Fruit fly (Drosophila melanogaster): ENCODE measurements around the gene CG43673.

CG43673 gene

DNA sequence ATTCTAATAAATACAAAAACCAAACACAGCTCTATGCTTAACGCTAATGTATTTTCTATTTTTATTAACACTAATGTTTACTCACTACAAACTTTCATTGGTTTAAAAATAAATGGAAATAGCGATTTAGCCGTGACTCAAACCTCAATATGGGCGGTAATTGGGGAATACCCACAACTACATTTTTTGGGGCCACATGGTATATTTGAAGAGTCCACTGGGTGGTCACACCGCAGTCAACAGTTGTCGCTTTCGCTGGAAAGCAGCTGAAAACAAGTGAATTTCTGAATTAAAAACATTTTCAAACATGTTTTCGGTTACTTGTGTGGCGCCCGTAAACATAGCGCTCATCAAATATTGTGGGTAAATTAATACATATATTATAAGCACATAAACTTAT is 30.0 kb upstream of the CG43673 start, which contains the start of gene Mvd (continued):
- TF ChIP-seq CG17186 (GFP tag; optimal IDR thresholded peaks at IDR 0.05) (peak; percentile 26), unc-4 (GFP tag; IDR thresholded peaks at IDR 0.05; ENCODE audit: partially characterized antibody) (0 out of 2 replicates have a peak, but pooled peaks have one; percentile 35), ken (GFP tag; IDR thresholded peaks at IDR 0.05) (peak; percentile 6; the same call in 1 of the 3 replicates), Blimp-1 (GFP tag; optimal IDR thresholded peaks at IDR 0.05) (peak; percentile 68), Sry-β (GFP tag; optimal IDR thresholded peaks at IDR 0.05) (no peak), CG1603 (tag; optimal IDR thresholded peaks at IDR 0.05) (peak; percentile 84), her (GFP tag; optimal IDR thresholded peaks at IDR 0.05) (no peak), CG13624 (GFP tag; optimal IDR thresholded peaks at IDR 0.05) (peak; percentile 19), CG30020 (tag; optimal IDR thresholded peaks at IDR 0.05) (peak; percentile 39), crp (GFP tag; optimal IDR thresholded peaks at IDR 0.05) (peak in 1 of 2 experiments; percentile 52), B-H2 (GFP tag; optimal IDR thresholded peaks at IDR 0.05) (peak; percentile 10), CG9609 (GFP tag; optimal IDR thresholded peaks at IDR 0.05) (no peak), CG3995 (GFP tag; optimal IDR thresholded peaks at IDR 0.05) (peak; percentile 89), Trl (optimal IDR thresholded peaks at IDR 0.05) (no peak), Trl (GFP tag; optimal IDR thresholded peaks at IDR 0.05) (no peak), CG7372 (GFP tag; IDR thresholded peaks at IDR 0.05) (no peak), CG12219 (GFP tag; optimal IDR thresholded peaks at IDR 0.05) (no peak), Max (GFP tag; optimal IDR thresholded peaks at IDR 0.05) (peak; percentile 11), zen2 (GFP tag; IDR thresholded peaks at IDR 0.05; ENCODE audit: partially characterized antibody) (no peak), CG7357 (GFP tag; IDR thresholded peaks at IDR 0.05) (no peak), lola (GFP tag; optimal IDR thresholded peaks at IDR 0.05) (no peak), Dll (GFP tag; IDR thresholded peaks at IDR 0.05; ENCODE audit: partially characterized antibody) (0 out of 4 replicates have a peak, but pooled peaks have one; percentile 17), hkb (optimal IDR thresholded peaks at IDR 0.05) (peak; percentile 17), hkb (GFP tag; IDR thresholded peaks at IDR 0.05) (no peak), E2f1 (GFP tag; IDR thresholded peaks at IDR 0.05) (no peak), scrt (GFP tag; optimal IDR thresholded peaks at IDR 0.05) (peak; percentile 80), chinmo (GFP tag; IDR thresholded peaks at IDR 0.05; ENCODE audit: partially characterized antibody) (0 out of 4 replicates have a peak, but pooled peaks have one; percentile 37), CG4617 (GFP tag; optimal IDR thresholded peaks at IDR 0.05; ENCODE audit: borderline replicate concordance) (peak; percentile 18), CG8924 (tag; optimal IDR thresholded peaks at IDR 0.05) (peak; percentile 5), Xbp1 (GFP tag; optimal IDR thresholded peaks at IDR 0.05) (peak; percentile 14), CG14710 (tag; optimal IDR thresholded peaks at IDR 0.05) (peak; percentile 75), E2f2 (GFP tag; IDR thresholded peaks at IDR 0.05) (peak; percentile 58), phol (tag; optimal IDR thresholded peaks at IDR 0.05) (peak; percentile 60), Pdp1 (GFP tag; optimal IDR thresholded peaks at IDR 0.05) (peak in 1 of 2 experiments; percentile 46), CG34376 (GFP tag; optimal IDR thresholded peaks at IDR 0.05) (peak; percentile 7), pita (GFP tag; optimal IDR thresholded peaks at IDR 0.05) (peak; percentile 65), CG12659 (GFP tag; optimal IDR thresholded peaks at IDR 0.05) (peak; percentile 65), gfzf (GFP tag; optimal IDR thresholded peaks at IDR 0.05) (peak; percentile 94), Lhr (GFP tag; optimal IDR thresholded peaks at IDR 0.05) (peak; percentile 29), trem (tag; optimal IDR thresholded peaks at IDR 0.05) (peak; percentile 48), Bgb (GFP tag; IDR thresholded peaks at IDR 0.05; ENCODE audit: partially characterized antibody) (peak; percentile 51), CG10209 (GFP tag; optimal IDR thresholded peaks at IDR 0.05) (no peak), pzg (GFP tag; optimal IDR thresholded peaks at IDR 0.05) (peak; percentile 92), ftz-f1 (GFP tag; optimal IDR thresholded peaks at IDR 0.05) (peak; percentile 15), cas (GFP tag; IDR thresholded peaks at IDR 0.05) (no peak), bbx (GFP tag; IDR thresholded peaks at IDR 0.05; ENCODE audit: partially characterized antibody) (peak; percentile 45), Scr (GFP tag; IDR thresholded peaks at IDR 0.05; ENCODE audit: partially characterized antibody) (0 out of 2 replicates have a peak, but pooled peaks have one; percentile 15), MESR4 (GFP tag; optimal IDR thresholded peaks at IDR 0.05) (peak; percentile 67), CG1529 (GFP tag; optimal IDR thresholded peaks at IDR 0.05) (no peak)
